Worm (Caenorhabditis elegans) whole organism, L3 larva: ENCODE results near the gene nmt-1.

Experiments used
- aly-2 ChIP-seq: fragments of 150-350 bp; optimal IDR thresholded peaks from 2 replicates; lab custom pipeline; 2014; ENCODE audit warnings: missing biosample characterization, missing genetic modification characterization
- elt-1 ChIP-seq: fragments of 150-350 bp; optimal IDR thresholded peaks from 2 replicates; lab custom pipeline; 2014; ENCODE audit warnings: missing biosample characterization, missing genetic modification characterization
- lin-39 ChIP-seq: fragments of 150-350 bp; optimal IDR thresholded peaks from 2 replicates; lab custom pipeline; 2018; ENCODE audit warnings: missing biosample characterization, missing genetic modification reagents, missing genetic modification characterization
- mdl-1 ChIP-seq: fragments of 150-350 bp; optimal IDR thresholded peaks from 2 replicates; lab custom pipeline; 2014; ENCODE audit warnings: missing biosample characterization, missing genetic modification characterization
- nhr-11 ChIP-seq: fragments of 150-350 bp; optimal IDR thresholded peaks from 2 replicates; lab custom pipeline; 2014; ENCODE audit warnings: missing biosample characterization, missing genetic modification characterization
- nhr-237 ChIP-seq: fragments of 150-350 bp; optimal IDR thresholded peaks from 2 replicates; lab custom pipeline; 2014; ENCODE audit warnings: missing biosample characterization, missing genetic modification characterization
- skn-1 ChIP-seq: fragments of 150-350 bp; optimal IDR thresholded peaks from 2 replicates; lab custom pipeline; 2014; ENCODE audit warnings: missing biosample characterization, missing genetic modification characterization
- snpc-4 ChIP-seq: fragments of 150-350 bp; optimal IDR thresholded peaks from 2 replicates; lab custom pipeline; 2014; ENCODE audit warnings: missing biosample characterization, missing genetic modification characterization
- unc-62 ChIP-seq: fragments of 150-350 bp; sonication (generic microtip); optimal IDR thresholded peaks from 4 replicates; lab custom pipeline; 2014; ENCODE audit warnings: missing biosample characterization, missing genetic modification reagents, missing genetic modification characterization
- zag-1 ChIP-seq: fragments of 150-350 bp; optimal IDR thresholded peaks from 2 replicates; lab custom pipeline; 2014; ENCODE audit warnings: missing biosample characterization, missing genetic modification characterization
- ztf-11 ChIP-seq: fragments of 150-350 bp; optimal IDR thresholded peaks from 2 replicates; lab custom pipeline; 2014; ENCODE audit warnings: missing biosample characterization, missing genetic modification characterization

ce11 chrIII:6137431-6137830 is 21.3 kb upstream of the nmt-1 start:
- peak; percentile 12 for TF ChIP-seq snpc-4 (tag; lab: Kevin White, UChicago)
- TF ChIP-seq zag-1 (tag; lab: Kevin White, UChicago): no peak
- no peak for TF ChIP-seq nhr-11 (tag; lab: Kevin White, UChicago)
- peak; percentile 93 for TF ChIP-seq lin-39
- TF ChIP-seq skn-1 (tag; lab: Kevin White, UChicago): no peak
- no peak for TF ChIP-seq aly-2 (tag; lab: Kevin White, UChicago)
- no peak for TF ChIP-seq nhr-237 (tag; lab: Kevin White, UChicago)
- TF ChIP-seq ztf-11: no peak
- peak; percentile 47 for TF ChIP-seq mdl-1 (tag; lab: Kevin White, UChicago)
- TF ChIP-seq elt-1 (tag; lab: Kevin White, UChicago): no peak
- TF ChIP-seq unc-62: peak; percentile 26
